Fruit fly (Drosophila melanogaster): ENCODE data around the gene Spn28Da.

Spn28Da gene

DNA sequence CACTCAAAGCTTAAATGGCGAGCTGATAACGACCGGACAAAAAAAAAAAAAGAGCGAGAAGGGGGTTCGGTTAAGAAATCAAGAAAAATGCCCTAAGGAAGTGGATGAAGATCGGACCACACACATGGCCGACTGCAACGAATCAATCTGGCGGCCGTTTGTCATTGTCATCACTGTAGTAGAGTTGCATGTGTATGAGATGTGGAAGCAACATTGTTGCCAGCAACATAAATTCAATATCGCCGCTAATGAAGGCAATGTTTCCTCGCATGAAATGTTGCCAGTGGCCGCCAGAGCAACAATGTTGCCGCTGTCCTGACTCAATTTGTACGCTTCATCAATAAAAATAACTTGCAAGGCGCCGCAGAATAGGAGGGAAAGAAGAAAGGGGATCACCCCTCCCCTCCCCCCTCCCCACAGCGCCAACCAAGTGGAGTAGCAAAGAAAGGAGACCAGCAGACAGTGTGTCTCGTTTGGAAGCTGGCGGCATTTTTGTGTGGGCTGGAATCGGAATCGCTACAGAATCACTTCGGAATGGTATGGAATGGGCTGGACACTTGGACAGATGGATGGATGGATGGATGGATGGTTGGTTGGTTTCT, 26.1 kb upstream of the Spn28Da start (continued):
- TF ChIP-seq rib (GFP tag; IDR thresholded peaks at IDR 0.05) = no peak
- TF ChIP-seq Med (GFP tag) = peak; percentile 9
- no peak for TF ChIP-seq CG8765 (GFP tag; IDR thresholded peaks at IDR 0.05)
- no peak for TF ChIP-seq CG6654 (GFP tag; optimal IDR thresholded peaks at IDR 0.05)
- no peak for TF ChIP-seq cwo (GFP tag; optimal IDR thresholded peaks at IDR 0.05)
- no peak for TF ChIP-seq CG8924 (tag; optimal IDR thresholded peaks at IDR 0.05)
- no peak for TF ChIP-seq Myb (GFP tag; optimal IDR thresholded peaks at IDR 0.05)
- TF ChIP-seq Drgx (GFP tag; IDR thresholded peaks at IDR 0.05) = no peak
- TF ChIP-seq fd96Cb (tag; optimal IDR thresholded peaks at IDR 0.05) = no peak
- TF ChIP-seq CG15269 (tag; optimal IDR thresholded peaks at IDR 0.05) = no peak
- TF ChIP-seq sd (tag; optimal IDR thresholded peaks at IDR 0.05) = peak; percentile 28
- TF ChIP-seq CG4328 (GFP tag; optimal IDR thresholded peaks at IDR 0.05) = no peak

DNA sequence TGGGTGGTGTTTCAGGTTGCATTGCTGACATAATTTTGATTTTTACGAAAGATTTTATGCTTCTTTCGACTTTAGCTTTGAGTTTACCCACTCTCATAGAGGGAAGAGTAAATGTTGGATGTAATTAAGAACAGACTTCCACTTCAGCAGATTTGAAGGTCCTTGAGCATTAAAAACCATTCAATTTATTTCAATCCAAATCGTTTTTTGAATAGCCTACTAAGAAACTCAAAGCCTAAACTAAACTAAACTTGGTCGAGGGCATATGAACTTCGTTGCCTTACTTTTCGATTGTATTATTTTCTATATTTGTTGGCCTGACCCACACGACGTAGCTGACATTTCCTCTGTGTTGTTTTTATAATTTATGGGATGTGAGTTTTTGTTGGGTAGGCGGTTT, 23.9 kb upstream of the Spn28Da start:
- TF ChIP-seq Nf-YB (GFP tag; optimal IDR thresholded peaks at IDR 0.05) = no peak
- TF ChIP-seq Med (GFP tag) = peak; percentile 42
- TF ChIP-seq Sox102F (GFP tag; optimal IDR thresholded peaks at IDR 0.05) = peak; percentile 5
- TF ChIP-seq sens (GFP tag) = peak; percentile 76
- TF ChIP-seq dmrt99B (tag; optimal IDR thresholded peaks at IDR 0.05) = peak; percentile 25
- peak; percentile 76 for TF ChIP-seq D19A (tag; optimal IDR thresholded peaks at IDR 0.05)
- peak; percentile 10 for TF ChIP-seq gem (tag; optimal IDR thresholded peaks at IDR 0.05)
- 0 out of 3 replicates have a peak, but pooled peaks have one; percentile 8 for TF ChIP-seq dysf (GFP tag; IDR thresholded peaks at IDR 0.05)
- TF ChIP-seq E2f1 (GFP tag; IDR thresholded peaks at IDR 0.05) = no peak

DNA sequence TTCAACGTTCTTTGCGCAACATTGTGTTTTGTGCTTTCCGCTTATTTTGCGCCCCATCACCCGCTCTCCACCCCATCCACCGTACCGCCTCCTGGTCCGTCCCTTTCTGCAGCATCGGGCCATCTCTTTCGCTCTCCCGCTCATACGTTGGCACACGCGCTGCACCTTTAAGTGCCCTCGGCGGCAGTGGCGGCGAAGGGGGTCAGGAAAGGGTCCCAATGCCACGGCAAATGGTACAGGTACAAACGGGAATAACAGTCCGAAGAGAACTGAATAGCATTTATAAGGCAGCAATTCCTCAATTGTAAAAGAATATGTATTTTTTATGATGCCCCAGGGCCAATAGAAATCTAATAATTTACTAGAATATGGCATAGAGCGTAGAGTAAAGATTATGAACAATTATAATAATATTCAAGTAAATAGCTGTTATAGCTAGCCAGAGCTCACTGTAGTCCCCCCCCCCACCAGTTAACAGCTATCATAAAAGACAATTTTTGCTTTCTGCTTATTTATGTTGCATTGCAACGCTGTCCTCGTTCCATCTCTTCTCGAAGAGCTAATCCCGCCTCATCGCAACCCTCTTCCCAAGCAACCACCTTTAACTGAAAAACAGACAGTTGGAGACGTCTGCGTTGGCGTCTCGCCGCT, 22.4 kb upstream of the Spn28Da start:
- no peak for TF ChIP-seq tll (GFP tag; optimal IDR thresholded peaks at IDR 0.05)
- peak; percentile 31 for TF ChIP-seq Med (GFP tag)

DNA sequence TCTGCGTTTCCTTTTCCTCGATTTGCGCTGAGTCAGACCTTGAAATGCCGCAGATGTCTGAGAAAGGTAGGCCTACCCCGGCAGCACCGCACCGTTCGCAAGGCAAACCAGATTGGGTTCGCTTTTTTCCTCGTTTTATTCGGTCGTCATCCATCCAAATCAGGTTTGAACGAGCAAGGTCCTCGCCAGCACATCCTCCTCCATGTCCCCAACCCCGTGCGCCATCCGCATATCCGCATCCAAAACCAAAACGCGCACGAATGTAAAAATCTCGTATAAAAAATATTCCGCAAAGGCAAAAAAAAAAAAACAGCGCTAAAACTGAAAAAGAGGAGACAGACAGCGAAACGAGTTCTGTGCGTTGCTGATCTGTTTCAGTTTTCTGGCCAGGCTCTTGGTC, 20.9 kb upstream of the Spn28Da start:
- TF ChIP-seq bsh (GFP tag; optimal IDR thresholded peaks at IDR 0.05) (peak in 1 of 2 experiments; percentile 48), nom (GFP tag; optimal IDR thresholded peaks at IDR 0.05) (peak; percentile 76), CG10959 (GFP tag; IDR thresholded peaks at IDR 0.05) (no peak)

DNA sequence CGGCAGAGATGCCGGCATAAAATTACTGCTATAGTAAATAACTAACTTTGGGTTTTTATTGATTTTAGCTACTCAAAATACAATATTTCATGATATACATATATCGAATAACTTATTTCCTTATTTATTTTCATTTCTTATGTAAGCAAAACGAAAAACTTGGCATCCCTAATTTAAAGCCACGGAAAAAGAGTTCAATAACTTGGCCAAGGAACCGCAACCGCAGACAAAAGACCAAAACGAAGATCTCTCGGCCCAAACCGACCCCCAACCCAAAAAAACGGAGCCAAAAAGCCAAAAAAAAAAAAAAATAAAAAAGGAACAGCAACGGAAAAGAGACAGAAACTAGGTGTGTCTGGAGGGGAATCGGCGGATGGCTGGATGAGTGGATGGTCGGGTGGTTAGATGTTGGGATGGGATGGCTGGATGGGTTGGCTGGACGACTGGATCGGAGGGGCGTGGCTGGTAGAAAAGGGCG, 20.4 kb upstream of the Spn28Da start:
- TF ChIP-seq CG14441 (GFP tag; IDR thresholded peaks at IDR 0.05) (no peak), CG1603 (tag; optimal IDR thresholded peaks at IDR 0.05) (no peak), Spps (tag; optimal IDR thresholded peaks at IDR 0.05) (no peak), CG12942 (GFP tag; optimal IDR thresholded peaks at IDR 0.05) (no peak), corto (GFP tag; optimal IDR thresholded peaks at IDR 0.05) (peak; percentile 61), CG3065 (GFP tag; optimal IDR thresholded peaks at IDR 0.05) (no peak), ac (GFP tag; optimal IDR thresholded peaks at IDR 0.05) (no peak), CG4404 (GFP tag; IDR thresholded peaks at IDR 0.05) (no peak), CG4328 (GFP tag; optimal IDR thresholded peaks at IDR 0.05) (no peak), nom (GFP tag; optimal IDR thresholded peaks at IDR 0.05) (peak; percentile 59), Doc2 (GFP tag; IDR thresholded peaks at IDR 0.05) (no peak), sens-2 (GFP tag; IDR thresholded peaks at IDR 0.05) (no peak), CG17361 (GFP tag; IDR thresholded peaks at IDR 0.05) (no peak), danr (GFP tag; IDR thresholded peaks at IDR 0.05) (no peak), lbe (GFP tag; optimal IDR thresholded peaks at IDR 0.05) (peak; percentile 53), zfh2 (GFP tag; optimal IDR thresholded peaks at IDR 0.05) (no peak)

Data from whole organism, embryonic.